Worm (Caenorhabditis elegans): ENCODE measurements around the gene pdi-2.
A peak's percentile ranks its signal among the peaks of the same experiment; 100 is the strongest.

The pdi-2 gene

ce11 chrX:4508209-4508608 is 15.7 kb upstream of the pdi-2 start, which contains the start of gene rhi-1:
rhi-1 (plus strand) TSS chrX:4508509.
- TF ChIP-seq lin-35 (GFP tag; optimal IDR thresholded peaks at IDR 0.05) (peak in 1 of 2 experiments; percentile 1), C34B4.2 (tag; optimal IDR thresholded peaks at IDR 0.05) (no peak), efl-1 (optimal IDR thresholded peaks at IDR 0.05) (no peak), efl-1 (GFP tag; optimal IDR thresholded peaks at IDR 0.05 in 1 of 2) (peak in 1 of 2 experiments; percentile 47), zag-1 (tag; optimal IDR thresholded peaks at IDR 0.05) (no peak), blmp-1 (tag; optimal IDR thresholded peaks at IDR 0.05) (no peak), nhr-77 (tag; optimal IDR thresholded peaks at IDR 0.05) (no peak)

- peak; percentile 52 for TF ChIP-seq blmp-1 (tag; optimal IDR thresholded peaks at IDR 0.05)
- TF ChIP-seq lsy-2 (tag; optimal IDR thresholded peaks at IDR 0.05): no peak
- TF ChIP-seq lin-14 (GFP tag; optimal IDR thresholded peaks at IDR 0.05): peak; percentile 32
- TF ChIP-seq unc-62 (GFP tag; optimal IDR thresholded peaks at IDR 0.05): no peak
- TF ChIP-seq xbp-1 (tag; optimal IDR thresholded peaks at IDR 0.05): peak; percentile 17
- TF ChIP-seq nhr-90 (tag; optimal IDR thresholded peaks at IDR 0.05; ENCODE audit: poor library complexity): no peak
Observed at ce11 chrX:4513657-4514143, 10.3 kb upstream of the pdi-2 start, which contains the start of gene spr-3. spr-3 (plus strand) TSS chrX:4514093.

- TF ChIP-seq vab-15 (tag; optimal IDR thresholded peaks at IDR 0.05) (no peak), nhr-84 (tag; optimal IDR thresholded peaks at IDR 0.05) (no peak), nhr-47 (tag; optimal IDR thresholded peaks at IDR 0.05) (peak; percentile 29), ceh-8 (GFP tag; optimal IDR thresholded peaks at IDR 0.05) (no peak), snu-23 (GFP tag; optimal IDR thresholded peaks at IDR 0.05) (peak; percentile 35), unc-30 (tag; optimal IDR thresholded peaks at IDR 0.05) (no peak), sup-37 (GFP tag; optimal IDR thresholded peaks at IDR 0.05) (no peak), mab-9 (GFP tag; IDR thresholded peaks at IDR 0.05) (no peak), nhr-28 (tag; optimal IDR thresholded peaks at IDR 0.05) (no peak), nhr-85 (tag) (peak; percentile 62), F16B12.6 (tag; optimal IDR thresholded peaks at IDR 0.05) (peak; percentile 82), tbx-2 (tag; optimal IDR thresholded peaks at IDR 0.05) (peak; percentile 18), xbp-1 (tag; optimal IDR thresholded peaks at IDR 0.05) (peak; percentile 86), lin-14 (GFP tag; optimal IDR thresholded peaks at IDR 0.05) (peak; percentile 29), nhr-71 (tag; optimal IDR thresholded peaks at IDR 0.05) (peak; percentile 32), lin-35 (GFP tag; optimal IDR thresholded peaks at IDR 0.05) (peak in 1 of 2 experiments; percentile 14), irx-1 (tag; optimal IDR thresholded peaks at IDR 0.05) (no peak), lsy-2 (tag; optimal IDR thresholded peaks at IDR 0.05) (peak in 1 of 2 experiments; percentile 42), nhr-19 (GFP tag; conservative IDR thresholded peaks at IDR 0.05) (no peak), C16A3.4 (tag; optimal IDR thresholded peaks at IDR 0.05) (peak; percentile 26), nhr-90 (tag; optimal IDR thresholded peaks at IDR 0.05; ENCODE audit: poor library complexity) (no peak), nhr-20 (tag; optimal IDR thresholded peaks at IDR 0.05) (peak; percentile 23), mep-1 (tag; optimal IDR thresholded peaks at IDR 0.05) (peak; percentile 57), efl-1 (optimal IDR thresholded peaks at IDR 0.05) (peak in 1 of 2 experiments; percentile 14), efl-1 (GFP tag; optimal IDR thresholded peaks at IDR 0.05 in 1 of 2) (peak in 1 of 2 experiments; percentile 82), ceh-88 (GFP tag; IDR thresholded peaks at IDR 0.05) (no peak), blmp-1 (tag; optimal IDR thresholded peaks at IDR 0.05) (peak; percentile 58), jun-1 (tag; optimal IDR thresholded peaks at IDR 0.05) (no peak), swsn-7 (tag; optimal IDR thresholded peaks at IDR 0.05) (peak; percentile 2), hlh-4 (tag; optimal IDR thresholded peaks at IDR 0.05) (no peak), sox-4 (tag; optimal IDR thresholded peaks at IDR 0.05) (no peak), mef-2 (tag; optimal IDR thresholded peaks at IDR 0.05) (no peak)
Observed at ce11 chrX:4516758-4517157, 7.2 kb upstream of the pdi-2 start.

ce11 chrX:4519968-4520367 is 4.0 kb upstream of the pdi-2 start:
- no peak for TF ChIP-seq unc-62 (GFP tag; optimal IDR thresholded peaks at IDR 0.05)
- TF ChIP-seq ztf-11 (tag; optimal IDR thresholded peaks at IDR 0.05): no peak
- peak; percentile 16 for TF ChIP-seq nhr-71 (tag; optimal IDR thresholded peaks at IDR 0.05)
- TF ChIP-seq ceh-90 (tag; optimal IDR thresholded peaks at IDR 0.05): no peak
- TF ChIP-seq nhr-76 (tag; optimal IDR thresholded peaks at IDR 0.05): no peak
- TF ChIP-seq C34B4.2 (tag; optimal IDR thresholded peaks at IDR 0.05): no peak
- peak; percentile 67 for TF ChIP-seq lin-14 (GFP tag; optimal IDR thresholded peaks at IDR 0.05)
- TF ChIP-seq lin-15B (tag; optimal IDR thresholded peaks at IDR 0.05): no peak
- peak; percentile 33 for TF ChIP-seq mep-1 (tag; optimal IDR thresholded peaks at IDR 0.05)
- TF ChIP-seq hlh-17 (GFP tag; optimal IDR thresholded peaks at IDR 0.05; ENCODE audit: borderline replicate concordance): no peak
- no peak for TF ChIP-seq Y116A8C.19 (tag; optimal IDR thresholded peaks at IDR 0.05; ENCODE audit: borderline replicate concordance)
- no peak for TF ChIP-seq nhr-12 (tag; optimal IDR thresholded peaks at IDR 0.05)
- TF ChIP-seq ceh-88 (GFP tag; IDR thresholded peaks at IDR 0.05): no peak
- TF ChIP-seq tlp-1 (tag; optimal IDR thresholded peaks at IDR 0.05): no peak
- TF ChIP-seq nhr-77 (tag; optimal IDR thresholded peaks at IDR 0.05): no peak
- no peak for TF ChIP-seq C16A3.4 (tag; optimal IDR thresholded peaks at IDR 0.05)
- no peak for TF ChIP-seq mef-2 (tag; optimal IDR thresholded peaks at IDR 0.05)
- no peak for TF ChIP-seq nhr-28 (tag; optimal IDR thresholded peaks at IDR 0.05)
- no peak for TF ChIP-seq pqm-1 (tag; optimal IDR thresholded peaks at IDR 0.05)
- no peak for TF ChIP-seq zag-1 (tag; optimal IDR thresholded peaks at IDR 0.05)
- TF ChIP-seq vab-15 (tag; optimal IDR thresholded peaks at IDR 0.05): no peak
- TF ChIP-seq fkh-4 (tag; optimal IDR thresholded peaks at IDR 0.05; ENCODE audit: borderline replicate concordance): no peak
